Worm (Caenorhabditis elegans): ENCODE measurements around the gene T27A10.5.

DNA sequence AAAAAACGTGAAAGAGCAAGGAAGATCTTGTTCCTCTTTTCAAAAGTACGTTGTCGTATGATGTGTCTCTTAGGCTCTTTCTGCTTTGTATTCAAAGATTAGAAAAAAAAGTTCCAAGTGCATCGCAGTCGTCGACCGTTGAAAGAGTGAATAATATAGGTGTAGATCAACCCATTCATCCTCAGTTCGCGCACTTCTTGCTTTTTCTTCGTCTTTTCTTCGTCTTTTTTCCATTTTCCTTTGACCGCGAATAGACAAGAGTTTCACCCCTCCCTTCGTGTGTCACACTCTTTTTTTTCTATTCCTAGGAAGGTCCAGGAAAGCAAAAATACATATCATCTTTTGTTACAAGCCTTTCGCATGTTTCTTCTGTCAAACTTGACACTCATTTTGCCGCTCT lies 46.7 kb downstream of the T27A10.5 start:
- TF ChIP-seq tab-1 (GFP tag; IDR thresholded peaks at IDR 0.05) (no peak), med-1 (GFP tag; optimal IDR thresholded peaks at IDR 0.05; ENCODE audit: insufficient read depth) (no peak), ref-1 (GFP tag; conservative IDR thresholded peaks at IDR 0.05) (no peak), T22C8.4 (GFP tag; IDR thresholded peaks at IDR 0.05) (no peak), flt-1 (GFP tag; IDR thresholded peaks at IDR 0.05) (no peak), cog-1 (tag; optimal IDR thresholded peaks at IDR 0.05) (no peak), klf-2 (GFP tag; conservative IDR thresholded peaks at IDR 0.05) (no peak), ztf-29 (GFP tag; IDR thresholded peaks at IDR 0.05) (no peak)

All from whole organism, midembryonic.